Worm (Caenorhabditis elegans): ENCODE results near the gene str-9.

DNA sequence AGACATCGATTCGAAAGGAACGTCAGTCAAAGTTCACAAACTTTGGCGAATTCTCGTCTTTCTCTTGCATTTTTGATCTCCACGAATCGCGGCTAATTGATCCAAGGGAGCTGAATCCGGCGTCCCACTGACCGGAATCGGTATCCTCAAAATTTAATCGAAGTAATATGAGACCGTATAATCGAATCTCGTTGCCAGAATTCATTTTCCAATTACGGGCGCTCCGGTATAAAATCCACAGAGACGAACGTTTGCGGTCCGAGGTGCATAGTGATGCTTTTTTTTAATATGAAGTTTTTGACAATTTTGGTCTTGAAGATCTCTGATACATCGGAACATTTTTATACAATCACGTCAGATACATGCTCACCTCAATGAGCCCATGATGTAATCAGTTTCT lies 904 bp upstream of the str-9 start:
- no peak for TF ChIP-seq dao-5 (tag; optimal IDR thresholded peaks at IDR 0.05)
- no peak for TF ChIP-seq him-1 (tag; optimal IDR thresholded peaks at IDR 0.05)
